Worm (Caenorhabditis elegans) whole organism, L4 larva: ENCODE measurements around the gene ragc-1.

Source experiments
- F26F4.8 ChIP-seq: fragments of 200-800 bp; sonication (Bioruptor generic); conservative IDR thresholded peaks from 2 replicates; pipeline ENCODE4 v1.3.6; 2022; ENCODE audit warnings: missing genetic modification characterization, missing compliant biosample characterization
- ama-1 ChIP-seq: fragments of 150-350 bp; optimal IDR thresholded peaks from 2 replicates; lab custom pipeline; 2014; ENCODE audit warnings: inconsistent platforms, mixed read lengths
- daf-16 ChIP-seq, 3 experiments: sonication (generic microtip); optimal IDR thresholded peaks; 2 replicates each; lab custom pipeline; 2016 to 2017; ENCODE audit warnings: missing genetic modification characterization in 3 of 3, missing genetic modification reagents in 3 of 3, mild to moderate bottlenecking in 2 of 3, missing compliant biosample characterization in 2 of 3, missing biosample characterization in 1 of 3, moderate library complexity in 1 of 3
- fos-1 ChIP-seq: fragments of 150-350 bp; optimal IDR thresholded peaks from 2 replicates; lab custom pipeline; 2014; ENCODE audit warnings: missing biosample characterization, missing genetic modification characterization
- mep-1 ChIP-seq: fragments of 150-350 bp; sonication (generic microtip); optimal IDR thresholded peaks from 3 replicates; lab custom pipeline; 2014; ENCODE audit warnings: missing biosample characterization, missing genetic modification characterization
- nhr-28 ChIP-seq: fragments of 150-350 bp; optimal IDR thresholded peaks from 2 replicates; lab custom pipeline; 2014; ENCODE audit warnings: missing biosample characterization, missing genetic modification characterization
- nhr-41 ChIP-seq: fragments of 200-800 bp; sonication (Bioruptor generic); IDR thresholded peaks from 2 replicates; pipeline ENCODE4 v1.3.6; 2022; ENCODE audit warnings: missing genetic modification reagents, missing genetic modification characterization, missing compliant biosample characterization
- nhr-77 ChIP-seq: fragments of 150-350 bp; optimal IDR thresholded peaks from 2 replicates; lab custom pipeline; 2014; ENCODE audit warnings: missing biosample characterization, missing genetic modification characterization
- snpc-4 ChIP-seq: fragments of 150-350 bp; optimal IDR thresholded peaks from 2 replicates; lab custom pipeline; 2014; ENCODE audit warnings: missing biosample characterization, missing genetic modification characterization
- spr-3 ChIP-seq: fragments of 200-800 bp; sonication (Bioruptor generic); optimal IDR thresholded peaks from 2 replicates; lab custom pipeline; 2018; ENCODE audit warnings: mild to moderate bottlenecking, missing genetic modification characterization, missing compliant biosample characterization
- zfp-2 ChIP-seq: sonication (generic microtip); optimal IDR thresholded peaks from 2 replicates; lab custom pipeline; 2016; ENCODE audit warnings: mild to moderate bottlenecking, missing genetic modification characterization, missing compliant biosample characterization

DNA sequence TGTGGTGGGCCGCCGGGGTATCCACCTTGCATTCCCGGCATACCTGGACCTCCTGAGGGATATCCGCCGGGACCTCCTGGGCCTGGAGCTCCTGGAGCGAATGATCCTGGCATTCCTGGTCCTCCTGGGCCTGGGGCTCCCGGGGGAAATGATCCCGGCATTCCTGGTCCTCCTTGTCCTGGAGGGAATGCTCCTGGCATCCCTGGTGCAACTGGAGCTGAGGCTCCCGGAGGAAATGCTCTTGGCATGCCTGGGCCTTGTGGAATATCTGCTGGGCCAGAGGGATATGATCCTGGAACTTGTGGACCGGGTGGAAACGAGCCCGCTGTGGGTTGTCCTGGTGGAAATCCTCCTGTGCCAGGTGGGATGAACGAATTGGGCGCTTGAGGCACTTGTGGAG lies 39.7 kb downstream of the ragc-1 start:
- TF ChIP-seq spr-3 (GFP tag; lab: Kevin White, UChicago) = no peak
- TF ChIP-seq F26F4.8 (GFP tag; lab: Robert Waterston, UW) = no peak
- no peak for TF ChIP-seq zfp-2 (tag; lab: Kevin White, UChicago)
- no peak for TF ChIP-seq daf-16 (GFP tag; optimal IDR thresholded peaks at IDR 0.05; lab: Kevin White, UChicago)
- no peak for TF ChIP-seq daf-16 (tag; optimal IDR thresholded peaks at IDR 0.05; lab: Kevin White, UChicago)
- TF ChIP-seq nhr-77 = no peak
- no peak for TF ChIP-seq mep-1 (tag; lab: Kevin White, UChicago)
- TF ChIP-seq ama-1 = no peak
- TF ChIP-seq nhr-41 (GFP tag; lab: Robert Waterston, UW) = no peak
- TF ChIP-seq nhr-28 (tag; lab: Kevin White, UChicago) = no peak
- no peak for TF ChIP-seq fos-1 (tag; lab: Kevin White, UChicago)
- no peak for TF ChIP-seq snpc-4 (tag; lab: Kevin White, UChicago)
